Worm (Caenorhabditis elegans): ENCODE data around the gene sri-54.
"Not testable (repeated sequence)": the region's sequence is repeated elsewhere in the genome, so short reads cannot be mapped to it uniquely, and the experiment has no call there.

Gene sri-54

DNA sequence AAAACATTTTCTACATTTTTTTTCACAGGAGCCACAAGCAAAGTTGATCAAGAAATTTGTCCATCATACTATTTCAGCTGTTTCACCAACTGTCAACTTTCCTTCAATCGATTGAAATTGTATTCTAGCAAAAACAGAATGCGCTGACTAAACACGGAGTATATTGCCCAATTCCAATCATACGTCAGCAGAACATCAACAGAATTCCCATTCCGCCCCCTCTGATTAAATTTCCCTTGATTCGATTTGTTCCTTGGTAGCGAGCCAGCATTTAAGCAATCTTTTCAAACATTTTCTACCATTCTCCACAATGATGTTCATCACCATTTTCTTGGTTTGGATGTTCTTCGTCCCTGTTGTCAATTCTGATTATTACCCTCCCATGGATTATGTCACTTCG is 8.1 kb upstream of the sri-54 start, which contains the start of gene T10D4.15:
Gene T10D4.15, plus strand, starts transcription at position 301 of the 400 bp plus-strand sequence.
- TF ChIP-seq nhr-25 (tag; optimal IDR thresholded peaks at IDR 0.05) (no peak), alr-1 (tag; optimal IDR thresholded peaks at IDR 0.05) (no peak), blmp-1 (tag; optimal IDR thresholded peaks at IDR 0.05; ENCODE audit: insufficient read depth) (no peak), nhr-237 (tag; optimal IDR thresholded peaks at IDR 0.05) (no peak), ceh-82 (tag; optimal IDR thresholded peaks at IDR 0.05) (no peak), snpc-4 (tag; optimal IDR thresholded peaks at IDR 0.05) (no peak), nhr-23 (tag; optimal IDR thresholded peaks at IDR 0.05) (no peak), mbf-1 (tag; optimal IDR thresholded peaks at IDR 0.05) (no peak), lsy-2 (tag; optimal IDR thresholded peaks at IDR 0.05) (no peak), sem-4 (tag; optimal IDR thresholded peaks at IDR 0.05) (no peak), crh-2 (tag; optimal IDR thresholded peaks at IDR 0.05) (no peak), unc-62 (GFP tag; optimal IDR thresholded peaks at IDR 0.05) (no peak), unc-55 (GFP tag; optimal IDR thresholded peaks at IDR 0.05) (no peak), ama-1 (optimal IDR thresholded peaks at IDR 0.05) (no peak), nhr-12 (tag; optimal IDR thresholded peaks at IDR 0.05) (no peak), mdl-1 (tag; optimal IDR thresholded peaks at IDR 0.05) (no peak)

DNA sequence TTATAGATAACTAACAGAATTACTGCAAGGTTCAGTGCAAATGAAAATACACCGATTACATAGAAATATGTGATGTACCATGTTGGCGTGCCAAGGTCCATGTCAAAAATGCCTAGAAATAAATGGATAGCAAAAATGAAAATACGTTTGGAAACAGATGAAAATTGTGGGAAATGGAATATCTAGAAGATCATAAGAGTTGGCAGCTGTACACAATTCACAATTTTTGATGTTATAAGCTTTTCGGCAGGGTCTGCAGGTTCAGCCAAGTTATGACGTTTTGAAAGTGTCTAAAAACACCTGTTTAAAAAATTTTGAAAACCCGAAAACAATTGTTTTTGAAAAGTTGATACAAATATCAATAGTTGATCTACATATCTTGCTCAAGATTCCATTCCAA is 6.8 kb upstream of the sri-54 start, which contains the start of gene sri-43:
Gene sri-43, minus strand, starts transcription at position 101 of the 400 bp plus-strand sequence.
- not testable (repeated sequence) for TF ChIP-seq snpc-4, C34F6.9, ceh-82 (tag; optimal IDR thresholded peaks at IDR 0.05)

DNA sequence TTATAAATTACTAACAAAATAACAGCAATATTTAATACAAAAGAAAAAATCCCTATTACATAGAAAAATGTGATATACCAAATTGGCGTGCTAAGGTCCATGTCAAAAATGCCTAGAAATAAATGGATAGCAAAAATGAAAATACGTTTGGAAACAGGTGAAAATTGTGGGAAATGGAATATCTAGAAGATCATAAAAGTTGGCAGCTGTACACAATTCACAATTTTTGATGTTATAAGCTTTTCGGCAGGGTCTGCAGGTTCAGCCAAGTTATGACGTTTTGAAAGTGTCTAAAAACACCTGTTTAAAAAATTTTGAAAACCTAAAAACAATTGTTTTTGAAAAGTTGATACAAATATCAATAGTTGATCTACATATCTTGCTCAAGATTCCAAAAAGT is 5.2 kb upstream of the sri-54 start, which contains the start of gene sri-42:
Gene sri-42, minus strand, starts transcription at position 101 of the 400 bp plus-strand sequence.
- TF ChIP-seq lin-13 (GFP tag; optimal IDR thresholded peaks at IDR 0.05); nhr-10 (tag; optimal IDR thresholded peaks at IDR 0.05); unc-55 (GFP tag; optimal IDR thresholded peaks at IDR 0.05): not testable (repeated sequence)

DNA sequence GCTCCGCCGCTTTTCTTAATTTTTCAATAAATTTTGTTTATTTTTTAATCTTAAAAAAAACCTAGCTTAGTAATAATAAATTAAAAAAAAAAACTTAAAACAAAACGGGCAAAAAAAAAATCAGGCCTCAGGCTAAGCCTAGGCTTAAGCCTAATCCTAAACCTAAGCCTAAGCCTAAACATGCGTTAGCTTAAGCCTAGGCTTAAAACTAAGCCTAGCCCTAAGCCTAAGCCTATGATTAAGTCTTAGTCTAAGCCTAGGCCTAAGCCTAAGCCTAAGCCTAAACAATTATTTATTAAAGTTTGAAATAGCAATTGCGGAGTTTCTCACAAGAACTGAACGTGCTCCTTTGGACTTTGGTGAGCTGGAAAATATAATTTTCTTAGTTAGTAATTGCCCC is 2.4 kb downstream of the sri-54 start:
- TF ChIP-seq nhr-11 (tag; optimal IDR thresholded peaks at IDR 0.05) = no peak
- TF ChIP-seq mdl-1 (tag; optimal IDR thresholded peaks at IDR 0.05) = no peak
- no peak for TF ChIP-seq unc-55 (GFP tag; optimal IDR thresholded peaks at IDR 0.05)
- no peak for TF ChIP-seq nhr-21 (tag; optimal IDR thresholded peaks at IDR 0.05)
- no peak for TF ChIP-seq unc-39 (tag; optimal IDR thresholded peaks at IDR 0.05)
- TF ChIP-seq skn-1 (tag; optimal IDR thresholded peaks at IDR 0.05) = no peak
- TF ChIP-seq nhr-10 (tag; optimal IDR thresholded peaks at IDR 0.05) = no peak
- no peak for TF ChIP-seq sem-4 (tag; optimal IDR thresholded peaks at IDR 0.05)
- no peak for TF ChIP-seq R02D3.7 (tag; optimal IDR thresholded peaks at IDR 0.05)
- no peak for TF ChIP-seq lin-11 (tag; optimal IDR thresholded peaks at IDR 0.05)

DNA sequence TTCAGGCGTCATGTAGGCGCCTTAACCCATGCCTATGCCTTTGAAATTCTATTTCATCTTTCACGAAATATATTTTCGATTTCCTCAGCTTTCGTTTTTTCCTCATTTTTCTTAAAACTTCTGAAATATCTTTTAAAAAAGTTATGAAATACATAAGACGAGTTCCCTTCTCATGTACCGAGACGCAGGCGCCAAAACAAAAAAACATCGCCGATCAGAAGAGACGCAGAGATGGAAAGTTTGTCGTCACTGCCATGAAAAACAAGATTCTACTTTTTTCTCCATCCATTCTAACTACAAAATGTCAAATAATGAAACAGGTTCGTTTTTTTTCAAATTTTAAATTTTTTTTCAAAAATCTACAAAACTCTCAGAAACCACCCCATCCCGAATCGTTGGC is 8.7 kb downstream of the sri-54 start, which contains the start of gene chil-24:
Gene chil-24, plus strand, starts transcription at position 156 of the 400 bp plus-strand sequence.
- no peak for TF ChIP-seq nhr-10 (tag; optimal IDR thresholded peaks at IDR 0.05)
- TF ChIP-seq unc-55 (GFP tag; optimal IDR thresholded peaks at IDR 0.05) = peak; percentile 16
- peak; percentile 7 for TF ChIP-seq sma-9 (GFP tag; optimal IDR thresholded peaks at IDR 0.05)
- no peak for TF ChIP-seq sma-9 (tag; optimal IDR thresholded peaks at IDR 0.05)

DNA sequence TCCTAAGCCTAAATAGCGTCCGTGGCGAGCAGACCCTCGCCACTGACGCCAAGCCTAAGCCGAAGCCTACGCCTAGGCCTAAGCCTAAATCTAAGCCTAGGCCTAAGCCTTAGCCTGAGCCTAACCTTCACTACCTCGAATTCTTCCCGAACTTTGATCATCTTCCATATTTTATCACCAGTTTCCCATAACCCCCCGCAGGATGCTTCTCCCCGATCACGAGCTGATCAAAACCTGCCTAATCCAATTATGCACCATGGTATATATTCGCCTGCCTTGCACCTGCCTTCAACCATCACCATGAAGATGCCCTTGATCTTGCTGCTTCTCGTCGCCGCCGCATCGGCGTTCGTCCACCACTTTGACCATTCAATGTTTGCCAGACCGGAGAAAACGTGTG is 11.0 kb downstream of the sri-54 start, which contains the start of gene ins-31:
Gene ins-31, plus strand, starts transcription at position 301 of the 400 bp plus-strand sequence.
- not testable (repeated sequence) for TF ChIP-seq sma-9 (GFP tag; optimal IDR thresholded peaks at IDR 0.05); sma-9 (tag; optimal IDR thresholded peaks at IDR 0.05); nhr-11 (tag; optimal IDR thresholded peaks at IDR 0.05); zag-1 (tag; optimal IDR thresholded peaks at IDR 0.05)

DNA sequence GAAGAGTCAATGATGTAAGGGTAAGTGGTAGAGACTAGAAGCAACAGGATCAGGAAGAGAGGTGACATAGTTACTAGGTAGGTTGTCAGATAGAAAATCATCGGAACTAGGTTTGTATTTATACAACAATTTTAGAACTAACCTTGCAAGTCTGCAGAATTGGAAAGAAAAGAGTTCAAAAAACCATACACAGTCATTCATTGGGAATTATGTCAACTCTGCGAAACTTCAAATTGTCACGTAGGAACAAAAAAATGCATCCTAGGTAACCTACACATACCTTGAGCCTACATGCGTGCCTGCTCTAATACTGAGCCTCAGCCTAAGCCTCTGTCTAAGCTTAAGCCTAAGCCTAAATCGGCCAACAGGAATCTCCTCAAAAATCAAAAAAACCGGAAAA is 11.4 kb downstream of the sri-54 start, which contains the start of gene ins-19:
Gene ins-19, minus strand, starts transcription at position 101 of the 400 bp plus-strand sequence.
- TF ChIP-seq blmp-1 (tag; optimal IDR thresholded peaks at IDR 0.05; ENCODE audit: insufficient read depth) (no peak), unc-55 (GFP tag; optimal IDR thresholded peaks at IDR 0.05) (no peak), snpc-4 (tag; optimal IDR thresholded peaks at IDR 0.05) (no peak), mdl-1 (tag; optimal IDR thresholded peaks at IDR 0.05) (no peak), fos-1 (tag; optimal IDR thresholded peaks at IDR 0.05) (no peak), Y55F3AM.14 (GFP tag; optimal IDR thresholded peaks at IDR 0.05) (no peak), lin-39 (tag; optimal IDR thresholded peaks at IDR 0.05) (no peak), nhr-6 (tag; optimal IDR thresholded peaks at IDR 0.05) (no peak), sma-3 (GFP tag; optimal IDR thresholded peaks at IDR 0.05) (no peak), nhr-23 (tag; optimal IDR thresholded peaks at IDR 0.05) (no peak), alr-1 (tag; optimal IDR thresholded peaks at IDR 0.05) (no peak), sma-9 (GFP tag; optimal IDR thresholded peaks at IDR 0.05) (no peak), sma-9 (tag; optimal IDR thresholded peaks at IDR 0.05) (no peak), lin-13 (GFP tag; optimal IDR thresholded peaks at IDR 0.05) (no peak), mab-5 (tag; optimal IDR thresholded peaks at IDR 0.05) (no peak), elt-3 (tag; optimal IDR thresholded peaks at IDR 0.05) (no peak), egl-27 (tag; optimal IDR thresholded peaks at IDR 0.05) (no peak), nhr-25 (tag; optimal IDR thresholded peaks at IDR 0.05) (no peak), ztf-11 (tag; optimal IDR thresholded peaks at IDR 0.05) (no peak)

Measured in whole organism, L2 larva.